Fruit fly (Drosophila melanogaster) whole organism, embryonic: ENCODE data around the gene LSm7.

ENCODE experiments used
- CG10366 ChIP-seq: fragments of 200-800 bp; sonication (Bioruptor generic); IDR thresholded peaks from 2 replicates; pipeline ENCODE4 v1.3.6; 2022; ENCODE audit warnings: missing biosample characterization, missing genetic modification characterization
- CG12391 ChIP-seq: fragments of 200-800 bp; sonication (Bioruptor generic); optimal IDR thresholded peaks from 3 replicates; lab custom pipeline; 2018; ENCODE audit warnings: missing biosample characterization, mild to moderate bottlenecking, missing genetic modification characterization, moderate library complexity
- CG13624 ChIP-seq: fragments of 200-800 bp; sonication (Bioruptor generic); optimal IDR thresholded peaks from 2 replicates; lab custom pipeline; 2016; ENCODE audit warnings: missing biosample characterization, missing genetic modification characterization
- CG15011 ChIP-seq: fragments of 200-800 bp; sonication (Bioruptor generic); optimal IDR thresholded peaks from 3 replicates; lab custom pipeline; 2018; ENCODE audit warnings: missing biosample characterization, mild to moderate bottlenecking, missing genetic modification characterization
- CG17361 ChIP-seq: fragments of 200-800 bp; sonication (Bioruptor generic); IDR thresholded peaks from 3 replicates; pipeline ENCODE4 v1.3.6; 2022; ENCODE audit warnings: missing biosample characterization, missing genetic modification characterization
- CG17612 ChIP-seq: fragments of 200-800 bp; sonication (Bioruptor generic); IDR thresholded peaks from 2 replicates; pipeline ENCODE4 v1.3.6; 2022; ENCODE audit warnings: missing biosample characterization, missing genetic modification characterization
- CG18011 ChIP-seq: fragments of 200-800 bp; sonication (Bioruptor generic); optimal IDR thresholded peaks from 2 replicates; lab custom pipeline; 2017; ENCODE audit warnings: missing biosample characterization, missing genetic modification characterization, mild to moderate bottlenecking, moderate library complexity, missing genotype
- CG18476 ChIP-seq: fragments of 200-800 bp; sonication (Bioruptor generic); optimal IDR thresholded peaks from 2 replicates; lab custom pipeline; 2016; ENCODE audit warnings: missing biosample characterization, mild to moderate bottlenecking, missing genetic modification characterization
- CG18764 ChIP-seq: fragments of 200-800 bp; sonication (Bioruptor generic); optimal IDR thresholded peaks from 3 replicates; lab custom pipeline; 2016; ENCODE audit warnings: missing biosample characterization, missing genetic modification characterization
- CG3065 ChIP-seq: fragments of 200-800 bp; sonication (Bioruptor generic); optimal IDR thresholded peaks from 2 replicates; lab custom pipeline; 2016; ENCODE audit warnings: missing biosample characterization, missing genetic modification characterization
- CG32532 ChIP-seq: fragments of 200-800 bp; sonication (Bioruptor generic); IDR thresholded peaks from 2 replicates; pipeline ENCODE4 v1.3.6; 2022; ENCODE audit warnings: missing biosample characterization, missing genetic modification characterization
- CG5180 ChIP-seq: fragments of 200-800 bp; sonication (Bioruptor generic); optimal IDR thresholded peaks from 3 replicates; lab custom pipeline; 2017; ENCODE audit warnings: missing biosample characterization, missing genetic modification characterization, mild to moderate bottlenecking, moderate library complexity, missing genetic modification reagents
- CG6654 ChIP-seq: fragments of 200-800 bp; sonication (Bioruptor generic); optimal IDR thresholded peaks from 2 replicates; lab custom pipeline; 2017; ENCODE audit warnings: missing biosample characterization, mild to moderate bottlenecking, missing genetic modification characterization
- CG8388 ChIP-seq: fragments of 200-800 bp; sonication (Bioruptor generic); optimal IDR thresholded peaks from 2 replicates; lab custom pipeline; 2019; ENCODE audit warnings: missing biosample characterization, mild to moderate bottlenecking, missing genetic modification characterization, moderate library complexity
- CHES-1-like ChIP-seq: fragments of 200-800 bp; sonication (Bioruptor generic); optimal IDR thresholded peaks from 2 replicates; lab custom pipeline; 2016; ENCODE audit warnings: missing biosample characterization, missing genetic modification characterization
- CoRest ChIP-seq: fragments of 200-800 bp; sonication (Bioruptor generic); optimal IDR thresholded peaks from 3 replicates; lab custom pipeline; 2018; ENCODE audit warnings: missing biosample characterization, mild to moderate bottlenecking, missing genetic modification characterization, moderate library complexity
- Fer2 ChIP-seq: fragments of 200-800 bp; sonication (Bioruptor generic); optimal IDR thresholded peaks from 2 replicates; lab custom pipeline; 2018; ENCODE audit warnings: missing biosample characterization, mild to moderate bottlenecking, missing genetic modification characterization, moderate library complexity
- Gug ChIP-seq: fragments of 200-800 bp; sonication (Bioruptor generic); IDR thresholded peaks from 4 replicates; pipeline ENCODE4 v1.3.6; 2022; ENCODE audit warnings: missing biosample characterization, missing genetic modification characterization
- H15 ChIP-seq: fragments of 200-800 bp; sonication (Bioruptor generic); IDR thresholded peaks from 3 replicates; pipeline ENCODE4 v1.3.6; 2022; ENCODE audit warnings: missing biosample characterization, missing genetic modification characterization
- MTF-1 ChIP-seq: fragments of 200-800 bp; sonication (Bioruptor generic); optimal IDR thresholded peaks from 2 replicates; lab custom pipeline; 2018; ENCODE audit warnings: missing biosample characterization, mild to moderate bottlenecking, missing genetic modification characterization, borderline replicate concordance
- NFAT ChIP-seq: fragments of 200-800 bp; sonication (Bioruptor generic); IDR thresholded peaks from 2 replicates; pipeline ENCODE4 v1.3.6; 2022; ENCODE audit warnings: missing biosample characterization, missing genetic modification characterization
- NK7.1 ChIP-seq: fragments of 200-800 bp; sonication (Bioruptor generic); optimal IDR thresholded peaks from 3 replicates; lab custom pipeline; 2016; ENCODE audit warnings: missing biosample characterization, missing genetic modification characterization
- Opbp ChIP-seq: fragments of 200-800 bp; sonication (Bioruptor generic); IDR thresholded peaks from 3 replicates; pipeline ENCODE4 v1.3.6; 2022; ENCODE audit warnings: missing biosample characterization, missing genetic modification characterization; ENCODE audit not compliant: partially characterized antibody
- Rfx ChIP-seq: fragments of 200-800 bp; sonication (Bioruptor generic); IDR thresholded peaks from 2 replicates; pipeline ENCODE4 v1.3.6; 2022; ENCODE audit warnings: missing biosample characterization, missing genetic modification characterization
- Usf ChIP-seq: fragments of 200-800 bp; sonication (Bioruptor generic); optimal IDR thresholded peaks from 2 replicates; lab custom pipeline; 2017; ENCODE audit warnings: missing genotype, missing biosample characterization, missing genetic modification characterization
- ab ChIP-seq: fragments of 200-800 bp; sonication (Bioruptor generic); optimal IDR thresholded peaks from 2 replicates; lab custom pipeline; 2016; ENCODE audit warnings: missing biosample characterization, missing genetic modification characterization
- ap ChIP-seq: fragments of 200-800 bp; sonication (Bioruptor generic); IDR thresholded peaks from 2 replicates; pipeline ENCODE4 v1.3.6; 2022; ENCODE audit warnings: missing biosample characterization, missing genetic modification characterization
- ash1 ChIP-seq: fragments of 200-800 bp; sonication (Bioruptor generic); optimal IDR thresholded peaks from 2 replicates; lab custom pipeline; 2018; ENCODE audit warnings: missing biosample characterization, mild to moderate bottlenecking, missing genetic modification characterization
- ato ChIP-seq: fragments of 200-800 bp; sonication (Bioruptor generic); IDR thresholded peaks from 2 replicates; pipeline ENCODE4 v1.3.6; 2022; ENCODE audit warnings: missing biosample characterization, missing genetic modification characterization; ENCODE audit not compliant: partially characterized antibody
- ci ChIP-seq: fragments of 200-800 bp; sonication (Bioruptor generic); IDR thresholded peaks from 3 replicates; pipeline ENCODE4 v1.3.6; 2022; ENCODE audit warnings: missing biosample characterization, missing genetic modification characterization
- crol ChIP-seq: fragments of 200-800 bp; sonication (Bioruptor generic); IDR thresholded peaks from 2 replicates; pipeline ENCODE4 v1.3.6; 2022; ENCODE audit warnings: missing biosample characterization, missing genetic modification characterization
- dati ChIP-seq: fragments of 200-800 bp; sonication (Bioruptor generic); IDR thresholded peaks from 2 replicates; pipeline ENCODE4 v1.3.6; 2022; ENCODE audit warnings: missing biosample characterization, missing genetic modification characterization
- dm ChIP-seq: fragments of 200-800 bp; sonication (Bioruptor generic); optimal IDR thresholded peaks from 3 replicates; lab custom pipeline; 2016; ENCODE audit warnings: missing biosample characterization, missing genetic modification characterization
- grau ChIP-seq: fragments of 200-800 bp; optimal IDR thresholded peaks from 3 replicates; lab custom pipeline; 2019; ENCODE audit warnings: missing biosample characterization, mild to moderate bottlenecking, missing genetic modification characterization, moderate library complexity
- gro ChIP-seq: fragments of 200-800 bp; sonication (Bioruptor generic); optimal IDR thresholded peaks from 2 replicates; lab custom pipeline; 2016; ENCODE audit warnings: missing biosample characterization, missing genetic modification characterization
- gt ChIP-seq: fragments of 200-800 bp; sonication (Bioruptor generic); IDR thresholded peaks from 2 replicates; pipeline ENCODE4 v1.3.6; 2022; ENCODE audit warnings: missing biosample characterization, missing genetic modification characterization
- hkb ChIP-seq, 2 experiments: fragments of 200-800 bp in 1 of 2; fragments of >200 bp in 1 of 2; sonication (Bioruptor generic) in 1 of 2; IDR thresholded peaks in 1 of 2; optimal IDR thresholded peaks in 1 of 2; 2 replicates each; pipeline versions ENCODE4 v1.3.6 to Lab custom; 2017 to 2022; ENCODE audit warnings: missing biosample characterization in 1 of 2, missing genetic modification characterization in 1 of 2
- mld ChIP-seq: fragments of 200-800 bp; sonication (Bioruptor generic); IDR thresholded peaks from 3 replicates; pipeline ENCODE4 v1.3.6; 2022; ENCODE audit warnings: missing biosample characterization, missing genetic modification characterization; ENCODE audit not compliant: partially characterized antibody
- pan ChIP-seq, 4 experiments: fragments of >200 bp in 3 of 4; fragments of 200-800 bp in 1 of 4; sonication (Bioruptor generic) in 1 of 4; optimal IDR thresholded peaks in 3 of 4; IDR thresholded peaks in 1 of 4; 2 replicates each; pipeline versions ENCODE4 v1.3.6 to Lab custom; 2017 to 2022; ENCODE audit warnings: missing biosample characterization in 2 of 4, missing genetic modification characterization in 2 of 4, mixed read lengths in 1 of 4
- phol ChIP-seq: fragments of 200-800 bp; sonication (Bioruptor generic); optimal IDR thresholded peaks from 3 replicates; lab custom pipeline; 2018; ENCODE audit warnings: missing biosample characterization, mild to moderate bottlenecking, missing genetic modification characterization, moderate library complexity
- pita ChIP-seq: fragments of 200-800 bp; sonication (Bioruptor generic); optimal IDR thresholded peaks from 2 replicates; lab custom pipeline; 2017; ENCODE audit warnings: missing biosample characterization, mild to moderate bottlenecking, missing genetic modification characterization
- prd ChIP-seq, 3 experiments: fragments of >200 bp in 2 of 3; fragments of 200-800 bp in 1 of 3; sonication (Bioruptor generic) in 1 of 3; optimal IDR thresholded peaks in 2 of 3; IDR thresholded peaks in 1 of 3; 2 replicates in 2 of 3; 3 replicates in 1 of 3; pipeline versions ENCODE4 v1.3.6 to Lab custom; 2017 to 2022; ENCODE audit warnings: missing biosample characterization in 1 of 3, missing genetic modification characterization in 1 of 3
- ro ChIP-seq: fragments of 200-800 bp; sonication (Bioruptor generic); IDR thresholded peaks from 2 replicates; pipeline ENCODE4 v1.3.6; 2022; ENCODE audit warnings: missing biosample characterization, missing genetic modification characterization
- sd ChIP-seq: fragments of 200-800 bp; sonication (Bioruptor generic); optimal IDR thresholded peaks from 3 replicates; lab custom pipeline; 2018; ENCODE audit warnings: missing biosample characterization, mild to moderate bottlenecking, missing genetic modification characterization, moderate library complexity
- shn ChIP-seq: fragments of 200-800 bp; sonication (Bioruptor generic); optimal IDR thresholded peaks from 3 replicates; lab custom pipeline; 2016; ENCODE audit warnings: missing biosample characterization, missing genetic modification characterization
- sima ChIP-seq: fragments of 200-800 bp; sonication (Bioruptor generic); optimal IDR thresholded peaks from 2 replicates; lab custom pipeline; 2016; ENCODE audit warnings: missing biosample characterization, missing genetic modification characterization
- stwl ChIP-seq: fragments of 200-800 bp; sonication (Bioruptor generic); optimal IDR thresholded peaks from 3 replicates; lab custom pipeline; 2018; ENCODE audit warnings: missing biosample characterization, mild to moderate bottlenecking, missing genetic modification characterization, moderate library complexity
- vnd ChIP-seq: fragments of 200-800 bp; sonication (Bioruptor generic); IDR thresholded peaks from 3 replicates; pipeline ENCODE4 v1.3.6; 2022; ENCODE audit warnings: missing biosample characterization, missing genetic modification characterization; ENCODE audit not compliant: partially characterized antibody

Gene LSm7

DNA sequence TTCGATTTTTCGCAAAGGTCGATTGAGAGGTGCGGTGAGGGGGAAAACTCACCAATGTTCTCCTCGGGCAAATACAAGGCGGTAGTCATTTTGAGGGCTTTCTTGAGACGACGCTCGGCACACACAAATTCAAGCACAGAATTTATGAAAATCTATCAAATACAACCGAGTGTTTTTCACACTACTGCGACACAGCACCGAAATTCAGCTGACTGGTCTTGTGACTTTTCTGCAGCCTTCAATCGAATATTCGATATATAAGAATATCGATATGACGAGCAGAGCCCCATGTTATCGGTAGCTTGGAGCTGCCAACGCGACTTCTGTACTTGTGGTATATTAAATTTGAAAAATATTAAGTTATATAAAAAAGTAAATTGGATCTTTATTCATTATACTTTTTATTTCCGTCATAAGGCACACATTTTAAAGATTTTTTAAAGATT is 15.3 kb downstream of the LSm7 start, which contains the start of gene VhaSFD (continued):
- TF ChIP-seq sd (tag; lab: Kevin White, UChicago) (no peak), sima (GFP tag; lab: Kevin White, UChicago) (no peak), CG8388 (no peak), dm (GFP tag; lab: Kevin White, UChicago) (no peak), hkb (optimal IDR thresholded peaks at IDR 0.05; lab: Kevin White, UChicago) (no peak), hkb (GFP tag; IDR thresholded peaks at IDR 0.05; lab: Robert Waterston, UW) (0 out of 2 replicates have a peak, but pooled peaks have one; percentile 33), CG18764 (GFP tag; lab: Kevin White, UChicago) (no peak), Usf (peak; percentile 29), CG12391 (tag; lab: Kevin White, UChicago) (peak; percentile 44), H15 (GFP tag; lab: Robert Waterston, UW) (no peak), phol (peak; percentile 35), Fer2 (tag; lab: Kevin White, UChicago) (peak; percentile 10), gt (GFP tag; lab: Robert Waterston, UW) (no peak), NFAT (GFP tag; lab: Robert Waterston, UW) (peak; percentile 49; the same call in 1 of the 2 replicates), ro (GFP tag; lab: Robert Waterston, UW) (no peak), ash1 (no peak), Opbp (no peak; the same call in 2 of the 3 replicates), CG17612 (no peak), prd (optimal IDR thresholded peaks at IDR 0.05; lab: Kevin White, UChicago) (no peak), prd (GFP tag; IDR thresholded peaks at IDR 0.05; lab: Robert Waterston, UW) (0 out of 3 replicates have a peak, but pooled peaks have one; percentile 5), Rfx (peak; percentile 59; the same call in 1 of the 2 replicates), grau (peak; percentile 42), ap (GFP tag; lab: Robert Waterston, UW) (no peak), CG17361 (GFP tag; lab: Robert Waterston, UW) (0 out of 3 replicates have a peak, but pooled peaks have one; percentile 25), CG15011 (GFP tag; lab: Kevin White, UChicago) (no peak), CG32532 (GFP tag; lab: Robert Waterston, UW) (0 out of 2 replicates have a peak, but pooled peaks have one; percentile 14), CG3065 (GFP tag; lab: Kevin White, UChicago) (no peak), crol (GFP tag; lab: Robert Waterston, UW) (peak; percentile 91), dati (GFP tag; lab: Robert Waterston, UW) (no peak), ci (GFP tag; lab: Robert Waterston, UW) (0 out of 3 replicates have a peak, but pooled peaks have one; percentile 5), shn (GFP tag; lab: Kevin White, UChicago) (no peak), stwl (tag; lab: Kevin White, UChicago) (peak; percentile 84), mld (GFP tag; lab: Robert Waterston, UW) (no peak; the same call in 2 of the 3 replicates), Gug (0 out of 4 replicates have a peak, but pooled peaks have one; percentile 7), ab (no peak), CHES-1-like (GFP tag; lab: Kevin White, UChicago) (no peak), ato (peak; percentile 47; the same call in 1 of the 2 replicates), CG6654 (GFP tag; lab: Kevin White, UChicago) (no peak), CG13624 (peak; percentile 40), MTF-1 (GFP tag; lab: Kevin White, UChicago) (no peak), gro (GFP tag; lab: Kevin White, UChicago) (peak; percentile 10), CG10366 (GFP tag; lab: Robert Waterston, UW) (no peak), CoRest (tag; lab: Kevin White, UChicago) (peak; percentile 48), pita (GFP tag; lab: Kevin White, UChicago) (no peak), vnd (peak; percentile 57; the same call in 1 of the 3 replicates), pan (optimal IDR thresholded peaks at IDR 0.05; lab: Kevin White, UChicago) (no peak), pan (GFP tag; optimal IDR thresholded peaks at IDR 0.05 in 1 of 2, IDR thresholded peaks at IDR 0.05 in 1 of 2) (peak in 1 of 2 experiments; percentile 34), CG5180 (no peak), NK7.1 (GFP tag; lab: Kevin White, UChicago) (no peak), CG18476 (GFP tag; lab: Kevin White, UChicago) (no peak), CG18011 (GFP tag; lab: Kevin White, UChicago) (no peak)
